Worm (Caenorhabditis elegans) whole organism, midembryonic: ENCODE data around the gene Y49F6B.20.
A peak's percentile ranks its signal among the peaks of the same experiment; 100 is the strongest.

Experiments used
- T22C8.4 ChIP-seq: fragments of 200-800 bp; sonication (Bioruptor generic); IDR thresholded peaks from 2 replicates; pipeline ENCODE4 v1.3.6; 2022; ENCODE audit warnings: missing genetic modification characterization, missing compliant biosample characterization
- cog-1 ChIP-seq: sonication (generic microtip); optimal IDR thresholded peaks from 2 replicates; lab custom pipeline; 2016; ENCODE audit warnings: missing genetic modification characterization, missing compliant biosample characterization
- flt-1 ChIP-seq: fragments of 200-800 bp; sonication (Bioruptor generic); IDR thresholded peaks from 2 replicates; pipeline ENCODE4 v1.3.6; 2022; ENCODE audit warnings: missing genetic modification characterization, missing compliant biosample characterization
- klf-2 ChIP-seq: fragments of 200-800 bp; sonication (Bioruptor generic); conservative IDR thresholded peaks from 2 replicates; pipeline ENCODE4 v1.3.6; 2022; ENCODE audit warnings: missing genetic modification reagents, missing genetic modification characterization, missing compliant biosample characterization
- med-1 ChIP-seq: sonication (generic microtip); optimal IDR thresholded peaks from 2 replicates; lab custom pipeline; 2017; ENCODE audit warnings: missing genetic modification characterization, mild to moderate bottlenecking, missing compliant biosample characterization, antibody characterized with exemption, missing genetic modification reagents; ENCODE audit not compliant: insufficient read depth
- ref-1 ChIP-seq: fragments of 200-800 bp; sonication (Bioruptor generic); conservative IDR thresholded peaks from 2 replicates; pipeline ENCODE4 v1.3.6; 2022; ENCODE audit warnings: missing genetic modification reagents, missing genetic modification characterization, missing compliant biosample characterization
- tab-1 ChIP-seq: fragments of 200-800 bp; sonication (Bioruptor generic); IDR thresholded peaks from 2 replicates; pipeline ENCODE4 v1.3.6; 2022; ENCODE audit warnings: missing genetic modification characterization, missing compliant biosample characterization
- ztf-23 ChIP-seq: fragments of 200-800 bp; sonication (Bioruptor generic); IDR thresholded peaks from 2 replicates; pipeline ENCODE4 v1.3.6; 2022; ENCODE audit warnings: missing genetic modification reagents, missing genetic modification characterization, missing compliant biosample characterization
- ztf-29 ChIP-seq: fragments of 200-800 bp; sonication (Bioruptor generic); IDR thresholded peaks from 2 replicates; pipeline ENCODE4 v1.3.6; 2022; ENCODE audit warnings: missing genetic modification reagents, missing genetic modification characterization, missing compliant biosample characterization

Gene Y49F6B.20

DNA sequence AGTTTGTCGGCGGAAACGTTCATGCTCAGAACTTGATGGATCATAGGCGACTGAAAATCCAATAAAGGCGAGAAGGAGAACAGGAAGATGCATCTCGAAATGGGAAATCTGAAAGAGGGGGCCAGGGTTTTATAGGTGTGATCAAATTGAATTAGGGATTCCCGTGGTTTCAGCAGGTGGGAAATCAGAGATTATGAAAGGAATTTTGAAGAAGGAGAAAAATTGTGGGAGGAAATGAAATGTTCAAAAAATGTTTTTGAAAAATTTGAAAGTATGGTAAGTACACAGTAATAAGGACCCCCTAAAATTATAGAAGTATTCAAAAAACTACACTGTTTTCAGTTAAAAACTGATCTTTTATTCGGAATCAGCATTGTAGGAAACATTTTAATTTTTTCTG, at the start of gene Y49F6B.20:
TSS of gene Y49F6B.20 (minus strand) at position 101 of the 400 bp plus-strand sequence.
- no peak for TF ChIP-seq ztf-23 (GFP tag; lab: Robert Waterston, UW)
- TF ChIP-seq med-1 (GFP tag; lab: Kevin White, UChicago), result no peak
- TF ChIP-seq cog-1 (tag; lab: Kevin White, UChicago), result no peak
- TF ChIP-seq T22C8.4 (GFP tag; lab: Robert Waterston, UW), result no peak
- no peak for TF ChIP-seq flt-1 (GFP tag; lab: Robert Waterston, UW)
- TF ChIP-seq tab-1 (GFP tag; lab: Robert Waterston, UW), result no peak
- TF ChIP-seq klf-2 (GFP tag; lab: Robert Waterston, UW), result no peak

DNA sequence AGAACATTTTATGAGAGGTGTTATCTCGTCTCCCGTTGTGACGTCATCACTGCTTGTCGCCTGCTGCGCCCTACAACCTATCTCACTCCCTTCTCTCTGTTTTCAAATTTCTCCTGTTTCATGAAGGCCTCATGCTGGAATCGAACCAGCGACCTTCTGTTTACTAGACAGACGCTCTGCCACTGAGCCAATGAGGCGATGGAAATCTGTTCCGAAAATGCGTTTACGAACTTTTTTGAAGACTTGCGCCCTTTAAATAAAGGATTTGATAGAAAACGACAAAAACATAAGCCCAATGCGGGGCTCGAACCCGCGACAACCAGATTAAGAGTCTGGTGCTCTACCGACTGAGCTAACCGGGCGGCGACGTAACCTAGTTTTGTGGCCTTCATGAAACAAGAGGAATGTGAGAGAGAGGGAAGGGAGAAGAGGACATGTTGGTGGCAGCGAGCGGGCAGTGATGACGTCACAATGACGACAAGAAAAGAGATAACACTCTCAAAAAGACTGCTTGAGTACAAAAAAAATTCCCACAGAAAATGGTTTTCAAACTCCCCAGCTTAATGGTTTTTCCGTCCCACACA, 48.6 kb upstream of the Y49F6B.20 start, which contains the start of gene clec-126:
TSS of gene clec-126 (plus strand) at position 534 of the 584 bp plus-strand sequence.
- TF ChIP-seq ztf-23 (GFP tag; lab: Robert Waterston, UW), result peak; percentile 87; the same call in 1 of the 2 replicates
- TF ChIP-seq tab-1 (GFP tag; lab: Robert Waterston, UW), result peak; percentile 89
- TF ChIP-seq ztf-29 (GFP tag; lab: Robert Waterston, UW), result peak; percentile 86; the same call in 1 of the 2 replicates
- TF ChIP-seq flt-1 (GFP tag; lab: Robert Waterston, UW), result peak; percentile 93
- peak; percentile 88 for TF ChIP-seq T22C8.4 (GFP tag; lab: Robert Waterston, UW)
- TF ChIP-seq med-1 (GFP tag; lab: Kevin White, UChicago), result peak; percentile 62
- peak; percentile 81 for TF ChIP-seq ref-1 (GFP tag; lab: Robert Waterston, UW)
- peak; percentile 84 for TF ChIP-seq klf-2 (GFP tag; lab: Robert Waterston, UW)
- TF ChIP-seq cog-1 (tag; lab: Kevin White, UChicago), result peak; percentile 87

DNA sequence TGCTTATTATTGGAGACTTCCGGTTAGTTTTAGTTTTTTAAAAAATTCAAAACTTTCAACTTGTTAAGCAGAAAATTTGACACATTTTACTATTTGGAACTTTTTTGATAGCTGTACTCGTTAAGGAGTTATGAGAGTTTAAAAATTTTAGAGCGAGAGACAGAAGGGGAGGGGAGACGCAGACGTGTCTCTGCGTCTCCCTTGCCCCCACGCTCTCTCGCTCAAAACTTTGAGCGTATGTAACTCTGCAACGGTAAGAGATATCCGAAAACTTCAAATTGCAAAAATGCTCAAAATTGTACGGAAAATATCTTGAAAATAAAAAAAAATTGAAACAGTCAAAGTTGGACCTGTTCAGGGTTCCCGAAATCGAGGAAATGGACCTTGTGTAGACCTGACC, 45.7 kb upstream of the Y49F6B.20 start:
- TF ChIP-seq ztf-29 (GFP tag; lab: Robert Waterston, UW) (no peak), T22C8.4 (GFP tag; lab: Robert Waterston, UW) (no peak), tab-1 (GFP tag; lab: Robert Waterston, UW) (no peak), cog-1 (tag; lab: Kevin White, UChicago) (no peak), ref-1 (GFP tag; lab: Robert Waterston, UW) (no peak)

DNA sequence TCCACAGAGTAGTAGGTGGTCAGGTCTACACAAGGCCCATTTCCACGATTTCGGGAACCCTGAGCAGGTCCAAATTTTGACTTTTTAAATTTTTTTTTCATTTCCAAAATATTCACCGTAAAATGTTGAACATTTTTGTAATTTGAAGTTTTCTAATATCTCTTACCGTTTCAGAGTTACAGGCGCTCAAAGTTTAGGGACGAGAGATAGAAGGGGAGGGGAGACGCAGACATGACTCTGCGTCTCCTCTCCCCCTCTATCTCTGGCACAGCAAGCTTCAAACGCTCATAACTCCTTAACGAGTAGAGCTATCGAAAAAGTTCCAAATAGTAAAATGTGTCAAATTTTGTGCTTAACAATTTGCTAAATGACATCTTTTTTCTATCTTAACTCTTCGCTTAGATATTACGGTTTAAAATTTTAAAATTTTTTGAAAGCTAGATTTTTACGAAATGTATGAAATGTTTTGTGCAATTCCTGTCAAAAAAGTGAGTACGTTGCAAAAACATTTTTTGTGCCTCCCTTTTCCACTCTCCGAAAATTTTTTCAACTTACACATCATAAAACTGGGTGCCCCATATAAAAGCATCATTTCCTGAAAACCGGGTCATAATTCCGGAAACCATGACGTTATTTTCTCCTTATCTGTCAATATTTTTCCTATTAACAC, 45.1 kb upstream of the Y49F6B.20 start, which contains the start of the genes Y49F6B.14 and clec-125:
TSS of gene Y49F6B.14 (minus strand) at position 101 of the 670 bp plus-strand sequence.
TSS of gene clec-125 (plus strand) at position 620 of the 670 bp plus-strand sequence.
- TF ChIP-seq ref-1 (GFP tag; lab: Robert Waterston, UW) (no peak), med-1 (GFP tag; lab: Kevin White, UChicago) (no peak), klf-2 (GFP tag; lab: Robert Waterston, UW) (no peak), ztf-29 (GFP tag; lab: Robert Waterston, UW) (no peak), T22C8.4 (GFP tag; lab: Robert Waterston, UW) (no peak)

DNA sequence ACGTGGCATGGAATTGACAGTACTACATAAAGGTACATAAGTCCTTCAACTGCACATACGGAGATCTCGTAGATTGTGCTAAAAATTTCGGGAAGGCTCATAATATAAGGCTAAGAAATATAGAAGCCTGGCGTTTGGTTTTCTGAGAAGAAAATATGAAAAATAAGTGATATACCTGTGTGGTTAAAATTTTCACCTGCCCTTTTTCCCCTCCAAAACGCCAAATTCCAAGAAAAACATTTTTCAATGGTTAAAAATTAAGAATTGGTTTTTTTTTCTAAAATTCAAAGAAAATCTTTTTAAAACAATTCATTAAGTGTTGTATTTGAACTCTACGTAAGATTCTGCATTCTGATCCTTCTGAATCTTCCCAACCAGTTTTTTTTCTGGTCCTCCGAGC, 44.2 kb upstream of the Y49F6B.20 start, which contains the start of gene srz-5:
TSS of gene srz-5 (minus strand) at position 101 of the 400 bp plus-strand sequence.
- TF ChIP-seq ztf-23 (GFP tag; lab: Robert Waterston, UW), result no peak
- no peak for TF ChIP-seq tab-1 (GFP tag; lab: Robert Waterston, UW)
- TF ChIP-seq flt-1 (GFP tag; lab: Robert Waterston, UW), result no peak
- no peak for TF ChIP-seq ref-1 (GFP tag; lab: Robert Waterston, UW)
- TF ChIP-seq klf-2 (GFP tag; lab: Robert Waterston, UW), result no peak
- no peak for TF ChIP-seq med-1 (GFP tag; lab: Kevin White, UChicago)
- TF ChIP-seq cog-1 (tag; lab: Kevin White, UChicago), result no peak
- no peak for TF ChIP-seq ztf-29 (GFP tag; lab: Robert Waterston, UW)
- TF ChIP-seq T22C8.4 (GFP tag; lab: Robert Waterston, UW), result no peak

DNA sequence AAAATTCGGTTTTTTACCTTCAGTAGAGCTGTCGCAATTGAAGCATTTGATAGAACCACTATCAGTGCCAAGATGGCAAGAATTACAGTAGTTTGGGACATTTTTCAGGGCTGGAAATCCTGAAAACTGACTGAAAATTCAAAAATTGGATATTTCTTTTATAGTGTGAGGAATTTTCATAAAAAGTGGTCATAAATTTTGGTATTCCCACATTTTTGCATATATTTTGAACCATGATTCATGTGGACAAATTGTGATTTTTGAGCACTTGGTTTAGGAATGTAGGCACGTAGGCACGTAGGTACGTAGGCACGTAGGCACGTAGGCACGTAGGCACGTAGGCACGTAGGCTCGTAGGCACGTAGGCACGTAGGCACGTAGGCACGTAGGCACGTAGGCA, 41.8 kb upstream of the Y49F6B.20 start, which contains the start of gene Y49F6B.19:
TSS of gene Y49F6B.19 (minus strand) at position 101 of the 400 bp plus-strand sequence.
- TF ChIP-seq ztf-23 (GFP tag; lab: Robert Waterston, UW), result no peak
- TF ChIP-seq klf-2 (GFP tag; lab: Robert Waterston, UW), result no peak

DNA sequence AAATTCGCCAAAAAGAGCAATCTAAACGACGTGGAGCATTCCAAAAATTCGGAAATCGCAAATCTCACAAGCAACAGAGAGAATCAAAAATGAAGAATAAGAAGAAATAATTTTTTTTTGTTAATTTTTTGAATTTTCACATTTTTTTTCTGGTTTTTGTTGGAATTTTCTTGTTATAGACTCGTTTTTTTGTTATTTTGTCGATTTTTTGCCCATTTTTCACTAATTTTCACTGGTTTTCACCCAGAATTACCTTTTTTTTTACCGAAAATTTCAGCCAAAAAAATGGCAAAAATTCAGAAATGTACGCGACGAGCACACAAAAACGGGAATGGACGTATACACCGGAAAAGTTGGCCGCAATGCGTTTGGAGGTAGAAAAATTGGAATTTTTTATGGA, 34.3 kb upstream of the Y49F6B.20 start, which contains the start of gene cyh-1:
TSS of gene cyh-1 (plus strand) at position 301 of the 400 bp plus-strand sequence.
- no peak for TF ChIP-seq cog-1 (tag; lab: Kevin White, UChicago)
- TF ChIP-seq tab-1 (GFP tag; lab: Robert Waterston, UW), result no peak

DNA sequence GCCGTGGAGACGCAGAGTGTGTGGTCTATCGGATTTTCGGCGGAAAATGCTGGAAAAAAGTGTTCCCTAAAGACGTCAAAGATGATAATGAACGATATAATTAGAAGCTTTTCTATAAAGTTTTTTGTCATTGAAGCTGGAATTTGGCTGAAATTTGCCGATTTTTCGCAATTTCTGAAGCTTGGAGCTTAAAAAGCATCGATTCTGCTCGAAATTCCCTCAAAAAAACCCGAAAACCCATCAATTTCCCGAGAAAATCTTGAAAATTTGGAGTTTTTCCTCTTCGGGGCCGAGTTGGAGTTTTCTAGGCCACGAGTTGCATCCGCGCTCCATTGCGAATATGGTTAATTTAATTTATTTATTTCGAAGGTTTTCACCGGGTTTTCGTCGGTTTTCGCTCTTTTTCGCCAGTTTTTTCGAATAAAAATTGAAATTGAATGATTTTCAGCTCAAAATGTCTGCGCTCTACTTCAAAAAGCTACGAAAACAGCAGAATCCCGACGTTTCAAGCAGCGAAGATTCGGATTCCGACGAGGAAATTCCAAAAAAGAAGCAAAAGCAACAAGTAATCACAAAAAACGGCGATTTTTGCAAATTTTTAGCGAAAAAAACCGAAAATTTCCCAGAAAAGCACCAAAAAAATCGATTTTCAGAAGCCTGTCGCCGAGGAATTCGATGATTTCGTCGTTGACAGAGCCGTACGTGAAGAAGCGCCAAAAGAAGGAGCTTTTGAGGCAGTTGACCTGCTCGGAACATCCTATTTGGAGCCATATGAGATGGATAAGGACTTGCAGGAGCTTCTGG, 32.3 kb upstream of the Y49F6B.20 start, which contains the start of the genes col-71 and Y49F6B.2:
TSS of gene col-71 (minus strand) at position 51 of the 804 bp plus-strand sequence.
TSS of gene Y49F6B.2 (plus strand) at position 449 of the 804 bp plus-strand sequence.
- TF ChIP-seq ztf-23 (GFP tag; lab: Robert Waterston, UW) (peak; percentile 62; the same call in 1 of the 2 replicates), ztf-29 (GFP tag; lab: Robert Waterston, UW) (no peak), flt-1 (GFP tag; lab: Robert Waterston, UW) (peak; percentile 60; the same call in 1 of the 2 replicates), T22C8.4 (GFP tag; lab: Robert Waterston, UW) (peak; percentile 49; the same call in 1 of the 2 replicates), med-1 (GFP tag; lab: Kevin White, UChicago) (no peak), cog-1 (tag; lab: Kevin White, UChicago) (peak; percentile 51), klf-2 (GFP tag; lab: Robert Waterston, UW) (peak; percentile 63; the same call in 1 of the 2 replicates)
